Worm (Caenorhabditis elegans) whole organism, late embryonic: ENCODE data around the gene F59F5.7.
A peak's percentile ranks its signal among the peaks of the same experiment; 100 is the strongest.

Source experiments
- ama-1 ChIP-seq: fragments of 150-350 bp; optimal IDR thresholded peaks from 2 replicates; lab custom pipeline; 2014
- hlh-6 ChIP-seq: sonication (generic microtip); optimal IDR thresholded peaks from 2 replicates; lab custom pipeline; 2016; ENCODE audit warnings: missing genotype, missing genetic modification characterization, missing compliant biosample characterization

DNA sequence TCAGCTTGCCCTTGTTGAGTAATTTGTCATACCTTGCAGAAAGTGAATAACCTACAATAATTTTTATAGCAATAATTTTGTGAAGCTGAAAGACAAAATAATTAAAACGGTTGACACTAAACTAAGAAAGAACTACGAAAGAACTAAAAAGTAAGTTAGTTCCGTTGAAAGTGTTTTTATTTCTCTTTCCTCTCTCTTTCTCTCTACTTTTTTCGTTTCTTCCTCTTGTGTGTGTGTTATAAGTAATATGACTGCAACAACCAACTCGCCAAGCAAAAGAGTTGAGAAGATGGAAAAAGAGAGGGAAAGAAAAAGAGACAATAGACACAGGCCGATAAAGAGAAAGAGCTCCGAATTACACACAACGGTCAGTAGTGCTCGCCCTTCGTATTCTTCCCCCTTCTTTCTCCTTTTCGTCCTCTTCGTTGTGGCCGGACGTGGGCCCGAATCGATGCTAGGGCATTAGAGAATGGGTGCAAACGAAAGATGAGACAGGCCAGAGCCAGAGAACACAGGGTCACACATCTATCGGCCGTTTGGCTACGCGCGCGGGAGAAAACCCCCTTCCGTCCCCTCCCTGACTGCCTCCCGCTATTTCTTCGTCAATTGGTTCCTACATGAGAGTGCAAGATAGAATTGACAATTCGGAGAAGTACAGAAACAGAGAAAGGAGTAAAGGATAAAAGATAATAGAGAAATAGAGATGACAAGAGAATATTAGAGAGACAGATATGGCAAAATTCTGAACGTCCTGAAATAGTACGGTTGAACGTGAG, 3.9 kb upstream of the F59F5.7 start, which contains the start of gene syd-2:
- TF ChIP-seq hlh-6 (tag; lab: Kevin White, UChicago) (peak; percentile 58), ama-1 (lab: Kevin White, UChicago) (no peak)
